Worm (Caenorhabditis elegans): ENCODE measurements around the gene R09H10.6.

ce11 chrIV:10576050-10576449 is 32.3 kb upstream of the R09H10.6 start, which contains the start of gene efn-2:
- no peak for TF ChIP-seq pqm-1 (tag; optimal IDR thresholded peaks at IDR 0.05)
- no peak for TF ChIP-seq nhr-11 (tag; optimal IDR thresholded peaks at IDR 0.05)
- no peak for TF ChIP-seq unc-62 (GFP tag; optimal IDR thresholded peaks at IDR 0.05)
- TF ChIP-seq skn-1 (tag; optimal IDR thresholded peaks at IDR 0.05): no peak
- TF ChIP-seq nhr-237 (tag; optimal IDR thresholded peaks at IDR 0.05): no peak
- no peak for TF ChIP-seq nhr-43 (tag; optimal IDR thresholded peaks at IDR 0.05; ENCODE audit: poor library complexity, severe bottlenecking)
- TF ChIP-seq ceh-82 (tag; optimal IDR thresholded peaks at IDR 0.05): no peak
- TF ChIP-seq elt-2 (tag; optimal IDR thresholded peaks at IDR 0.05): no peak
- no peak for TF ChIP-seq fos-1 (tag; optimal IDR thresholded peaks at IDR 0.05)
- TF ChIP-seq fkh-10 (GFP tag; optimal IDR thresholded peaks at IDR 0.05): no peak
- TF ChIP-seq elt-3 (tag; optimal IDR thresholded peaks at IDR 0.05): no peak
- no peak for TF ChIP-seq nfya-1 (tag; optimal IDR thresholded peaks at IDR 0.05; ENCODE audit: insufficient read depth)

Measured in whole organism, L3 larva.